Fruit fly (Drosophila melanogaster): Measurements from ENCODE around the gene Jon65Aii.

Gene Jon65Aii

dm6 chr3L:6052021-6052420 lies at the start of gene Jon65Aii:
Gene Jon65Aii, plus strand, starts transcription at chr3L:6052321.
- TF ChIP-seq Stat92E (GFP tag; optimal IDR thresholded peaks at IDR 0.05) (no peak), MESR4 (GFP tag; optimal IDR thresholded peaks at IDR 0.05) (no peak), rib (GFP tag; IDR thresholded peaks at IDR 0.05) (no peak), wdn (GFP tag; IDR thresholded peaks at IDR 0.05) (no peak), CG8290 (GFP tag; optimal IDR thresholded peaks at IDR 0.05) (no peak), CG8290 (tag; optimal IDR thresholded peaks at IDR 0.05) (no peak), Awh (GFP tag; IDR thresholded peaks at IDR 0.05) (no peak), dmrt11E (tag; optimal IDR thresholded peaks at IDR 0.05) (no peak), Rx (GFP tag; IDR thresholded peaks at IDR 0.05) (no peak), tin (GFP tag; optimal IDR thresholded peaks at IDR 0.05) (no peak), zfh1 (GFP tag; IDR thresholded peaks at IDR 0.05) (no peak), Sox100B (GFP tag; optimal IDR thresholded peaks at IDR 0.05) (no peak), stc (GFP tag; IDR thresholded peaks at IDR 0.05) (no peak), Usf (GFP tag; optimal IDR thresholded peaks at IDR 0.05) (no peak), zen (tag; optimal IDR thresholded peaks at IDR 0.05) (no peak), Six4 (GFP tag; optimal IDR thresholded peaks at IDR 0.05) (no peak), CG6854 (GFP tag; optimal IDR thresholded peaks at IDR 0.05) (no peak), PHDP (tag; optimal IDR thresholded peaks at IDR 0.05) (no peak), CG17328 (GFP tag; IDR thresholded peaks at IDR 0.05) (no peak), CG9797 (GFP tag; optimal IDR thresholded peaks at IDR 0.05) (no peak), kni (GFP tag; optimal IDR thresholded peaks at IDR 0.05) (no peak)

dm6 chr3L:6010921-6011320 lies 41.2 kb upstream of the Jon65Aii start, which contains the start of gene alphaKap4:
Gene alphaKap4, minus strand, starts transcription at chr3L:6011021.
- TF ChIP-seq CG11093 (GFP tag; IDR thresholded peaks at IDR 0.05) (no peak), sens (GFP tag) (no peak), CG14860 (GFP tag; IDR thresholded peaks at IDR 0.05; ENCODE audit: partially characterized antibody) (no peak), repo (GFP tag; optimal IDR thresholded peaks at IDR 0.05) (no peak), CG10147 (GFP tag; optimal IDR thresholded peaks at IDR 0.05) (no peak)

- TF ChIP-seq CG13894 (tag; optimal IDR thresholded peaks at IDR 0.05) (peak; percentile 72), sd (tag; optimal IDR thresholded peaks at IDR 0.05) (peak; percentile 38), CrebB (tag; optimal IDR thresholded peaks at IDR 0.05) (no peak), lola (GFP tag; optimal IDR thresholded peaks at IDR 0.05) (no peak), dysf (GFP tag; IDR thresholded peaks at IDR 0.05) (no peak), CG17186 (GFP tag; optimal IDR thresholded peaks at IDR 0.05) (no peak), Gsc (GFP tag; IDR thresholded peaks at IDR 0.05) (no peak), pb (GFP tag; optimal IDR thresholded peaks at IDR 0.05) (no peak), mld (GFP tag; IDR thresholded peaks at IDR 0.05; ENCODE audit: partially characterized antibody) (no peak), gcm (GFP tag; optimal IDR thresholded peaks at IDR 0.05) (no peak), CG10979 (tag; optimal IDR thresholded peaks at IDR 0.05) (no peak), run (tag; optimal IDR thresholded peaks at IDR 0.05) (no peak), abd-A (tag; optimal IDR thresholded peaks at IDR 0.05) (peak; percentile 49), HLH3B (GFP tag; IDR thresholded peaks at IDR 0.05) (no peak), eyg (GFP tag; optimal IDR thresholded peaks at IDR 0.05) (no peak), onecut (GFP tag; IDR thresholded peaks at IDR 0.05) (peak; percentile 88), eve (GFP tag; optimal IDR thresholded peaks at IDR 0.05) (no peak), twi (tag; optimal IDR thresholded peaks at IDR 0.05) (no peak), CG3065 (GFP tag; optimal IDR thresholded peaks at IDR 0.05) (no peak), CG11093 (GFP tag; IDR thresholded peaks at IDR 0.05) (no peak), CG12744 (GFP tag; optimal IDR thresholded peaks at IDR 0.05) (no peak), CG30403 (GFP tag; optimal IDR thresholded peaks at IDR 0.05) (no peak), CG32772 (GFP tag; IDR thresholded peaks at IDR 0.05) (no peak), tll (GFP tag; optimal IDR thresholded peaks at IDR 0.05) (no peak), nerfin-1 (tag; optimal IDR thresholded peaks at IDR 0.05) (peak; percentile 79)
These were observed 39.2 kb upstream of the Jon65Aii start for dm6 chr3L:6012950-6013349.

Data from whole organism, embryonic.